Worm (Caenorhabditis elegans) whole organism, L1 larva: ENCODE measurements around the gene snf-9.

ENCODE experiments used
- lin-13 ChIP-seq: fragments of 150-350 bp; optimal IDR thresholded peaks from 2 replicates; lab custom pipeline; 2014; ENCODE audit warnings: missing biosample characterization, missing genetic modification reagents, missing genetic modification characterization
- lin-14 ChIP-seq: fragments of 200-800 bp; sonication (Bioruptor generic); optimal IDR thresholded peaks from 2 replicates; lab custom pipeline; 2018; ENCODE audit warnings: mild to moderate bottlenecking, missing genetic modification characterization, moderate library complexity, missing compliant biosample characterization
- lin-15B ChIP-seq: fragments of 150-350 bp; sonication (generic microtip); optimal IDR thresholded peaks from 3 replicates; lab custom pipeline; 2014; ENCODE audit warnings: missing biosample characterization, missing genetic modification characterization
- lsy-2 ChIP-seq, 2 experiments: fragments of 150-350 bp; optimal IDR thresholded peaks; 2 replicates each; lab custom pipeline; 2014; ENCODE audit warnings: missing biosample characterization in 2 of 2, missing genetic modification characterization in 2 of 2
- mep-1 ChIP-seq: fragments of 150-350 bp; optimal IDR thresholded peaks from 2 replicates; lab custom pipeline; 2014; ENCODE audit warnings: missing biosample characterization, missing genetic modification characterization
- skn-1 ChIP-seq: fragments of 150-350 bp; optimal IDR thresholded peaks from 2 replicates; lab custom pipeline; 2014; ENCODE audit warnings: missing biosample characterization, missing genetic modification characterization
- sup-37 ChIP-seq: fragments of 200-800 bp; sonication (Bioruptor generic); optimal IDR thresholded peaks from 2 replicates; lab custom pipeline; 2018; ENCODE audit warnings: mild to moderate bottlenecking, missing genetic modification characterization, missing compliant biosample characterization
- ztf-11 ChIP-seq, 2 experiments: sonication (generic microtip); optimal IDR thresholded peaks; 2 replicates each; lab custom pipeline; 2016 to 2017; ENCODE audit warnings: missing genetic modification characterization in 2 of 2, missing biosample characterization in 1 of 2, missing compliant biosample characterization in 1 of 2

ce11 chrIV:17341033-17341432 is 29.1 kb downstream of the snf-9 start:
- TF ChIP-seq lsy-2 (tag; optimal IDR thresholded peaks at IDR 0.05; lab: Kevin White, UChicago) (no peak), mep-1 (tag; lab: Kevin White, UChicago) (no peak), lin-13 (no peak), lin-14 (GFP tag; lab: Kevin White, UChicago) (no peak), skn-1 (tag; lab: Kevin White, UChicago) (no peak), ztf-11 (tag; optimal IDR thresholded peaks at IDR 0.05; lab: Kevin White, UChicago) (no peak), sup-37 (GFP tag; lab: Kevin White, UChicago) (no peak), lin-15B (tag; lab: Kevin White, UChicago) (no peak)
